Worm (Caenorhabditis elegans) whole organism, early embryonic: Measurements from ENCODE around the gene cku-80.

Experiments
- B0310.2 ChIP-seq: sonication (generic microtip); optimal IDR thresholded peaks from 2 replicates; lab custom pipeline; 2016; ENCODE audit warnings: mild to moderate bottlenecking, missing genetic modification characterization, missing compliant biosample characterization
- aly-1 ChIP-seq: sonication (generic microtip); optimal IDR thresholded peaks from 2 replicates; lab custom pipeline; 2016; ENCODE audit warnings: missing genetic modification characterization, missing compliant biosample characterization
- ama-1 ChIP-seq: fragments of 150-350 bp; optimal IDR thresholded peaks from 2 replicates; lab custom pipeline; 2014
- ceh-36 ChIP-seq: sonication (generic microtip); optimal IDR thresholded peaks from 2 replicates; lab custom pipeline; 2016; ENCODE audit warnings: missing genetic modification characterization, inconsistent platforms, missing compliant biosample characterization
- ets-7 ChIP-seq: sonication (generic microtip); optimal IDR thresholded peaks from 2 replicates; lab custom pipeline; 2016; ENCODE audit warnings: missing genotype, missing genetic modification characterization, missing compliant biosample characterization
- hmg-4 ChIP-seq: fragments of 200-800 bp; sonication (Bioruptor generic); optimal IDR thresholded peaks from 2 replicates; lab custom pipeline; 2018; ENCODE audit warnings: mild to moderate bottlenecking, missing genetic modification characterization, missing compliant biosample characterization
- pes-1 ChIP-seq: fragments of 200-800 bp; sonication (Bioruptor generic); IDR thresholded peaks from 2 replicates; pipeline ENCODE4 v1.3.6; 2022; ENCODE audit warnings: missing genetic modification reagents, missing genetic modification characterization, missing compliant biosample characterization
- sea-1 ChIP-seq: fragments of 200-800 bp; sonication (Bioruptor generic); conservative IDR thresholded peaks from 2 replicates; pipeline ENCODE4 v1.3.6; 2022; ENCODE audit warnings: missing genetic modification characterization, missing compliant biosample characterization

ce11 chrIII:4391319-4391718 is 28.3 kb upstream of the cku-80 start:
- TF ChIP-seq sea-1 (GFP tag; lab: Robert Waterston, UW) (no peak), ama-1 (lab: Kevin White, UChicago) (no peak), ceh-36 (tag; lab: Kevin White, UChicago) (no peak), B0310.2 (tag; lab: Kevin White, UChicago) (no peak), aly-1 (tag; lab: Kevin White, UChicago) (no peak), hmg-4 (GFP tag; lab: Kevin White, UChicago) (no peak), ets-7 (tag; lab: Kevin White, UChicago) (no peak), pes-1 (GFP tag; lab: Robert Waterston, UW) (no peak)
